Fruit fly (Drosophila melanogaster) whole organism, pupa: ENCODE measurements around the gene neur.

Source experiments
- CG13204 ChIP-seq: fragments of 200-800 bp; sonication (Bioruptor generic); optimal IDR thresholded peaks from 2 replicates; lab custom pipeline; 2018; ENCODE audit warnings: missing biosample characterization, mild to moderate bottlenecking, missing genetic modification characterization, moderate library complexity
- CG14655 ChIP-seq: fragments of 200-800 bp; sonication (Bioruptor generic); optimal IDR thresholded peaks from 3 replicates; lab custom pipeline; 2017; ENCODE audit warnings: mild to moderate bottlenecking, missing biosample characterization, missing genetic modification reagents, missing genetic modification characterization
- EcR ChIP-seq: fragments of 200-800 bp; sonication (Bioruptor generic); optimal IDR thresholded peaks from 3 replicates; lab custom pipeline; 2019; ENCODE audit warnings: missing biosample characterization, missing genetic modification characterization, mild to moderate bottlenecking, moderate library complexity, missing genetic modification reagents
- Pif1A ChIP-seq: fragments of 200-800 bp; sonication (Bioruptor generic); optimal IDR thresholded peaks from 3 replicates; lab custom pipeline; 2016; ENCODE audit warnings: missing biosample characterization, missing genetic modification characterization
- Pif1B ChIP-seq: fragments of 200-800 bp; sonication (Bioruptor generic); optimal IDR thresholded peaks from 3 replicates; lab custom pipeline; 2016; ENCODE audit warnings: missing biosample characterization, missing genetic modification characterization
- Snoo ChIP-seq: fragments of 200-800 bp; sonication (Bioruptor generic); optimal IDR thresholded peaks from 3 replicates; lab custom pipeline; 2017; ENCODE audit warnings: missing biosample characterization, mild to moderate bottlenecking, missing genetic modification characterization, inconsistent platforms
- fd96Ca ChIP-seq: fragments of 200-800 bp; sonication (Bioruptor generic); IDR thresholded peaks from 3 replicates; pipeline ENCODE4 v1.3.6; 2022; ENCODE audit warnings: missing biosample characterization, missing genetic modification characterization

DNA sequence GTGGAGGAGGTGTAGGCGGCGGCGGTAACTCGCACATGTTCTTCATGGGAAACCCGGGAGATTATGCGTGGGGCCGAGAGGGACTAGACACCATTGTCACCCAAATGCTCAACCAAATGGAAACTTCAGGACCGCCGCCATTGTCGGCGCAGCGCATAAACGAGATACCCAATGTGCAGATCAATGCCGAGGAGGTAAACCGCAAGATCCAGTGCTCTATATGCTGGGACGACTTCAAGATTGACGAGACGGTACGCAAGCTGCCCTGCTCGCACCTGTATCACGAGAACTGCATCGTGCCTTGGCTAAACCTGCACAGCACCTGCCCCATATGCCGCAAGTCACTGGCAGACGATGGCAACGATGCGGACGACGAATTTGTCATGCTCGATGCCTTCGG lies 32.0 kb downstream of the neur start:
- TF ChIP-seq Pif1B (GFP tag; lab: Kevin White, UChicago), result no peak
- TF ChIP-seq CG14655, result no peak
- TF ChIP-seq EcR (GFP tag; lab: Kevin White, UChicago), result no peak
- TF ChIP-seq fd96Ca, result no peak
- no peak for TF ChIP-seq Pif1A (GFP tag; lab: Kevin White, UChicago)
- no peak for TF ChIP-seq Snoo (tag; lab: Kevin White, UChicago)
- TF ChIP-seq CG13204 (GFP tag; lab: Kevin White, UChicago), result no peak
